Worm (Caenorhabditis elegans) whole organism, L4/young adult: ENCODE results near the gene Y82E9BR.17.
A peak's percentile ranks its signal among the peaks of the same experiment; 100 is the strongest.

Experiments
- W03F9.2 ChIP-seq: fragments of 150-350 bp; optimal IDR thresholded peaks from 2 replicates; lab custom pipeline; 2014; ENCODE audit warnings: missing biosample characterization, missing genetic modification characterization
- dao-5 ChIP-seq: sonication (generic microtip); optimal IDR thresholded peaks from 2 replicates; lab custom pipeline; 2016; ENCODE audit warnings: missing genotype, missing genetic modification characterization, moderate library complexity, missing compliant biosample characterization
- him-1 ChIP-seq: sonication (generic microtip); optimal IDR thresholded peaks from 2 replicates; lab custom pipeline; 2016; ENCODE audit warnings: missing genotype, missing genetic modification reagents, missing genetic modification characterization, missing compliant biosample characterization

Y82E9BR.17 gene

ce11 chrIII:1455674-1456073 lies at the start of gene Y82E9BR.17:
Y82E9BR.17 (minus strand) TSS chrIII:1455774.
- TF ChIP-seq dao-5 (tag; lab: Kevin White, UChicago) (no peak), W03F9.2 (tag; lab: Kevin White, UChicago) (no peak), him-1 (tag; lab: Kevin White, UChicago) (no peak)

- TF ChIP-seq dao-5 (tag; lab: Kevin White, UChicago) (no peak), him-1 (tag; lab: Kevin White, UChicago) (no peak), W03F9.2 (tag; lab: Kevin White, UChicago) (peak; percentile 50)
Observed at ce11 chrIII:1495863-1496445, 40.4 kb upstream of the Y82E9BR.17 start, which contains the start of the genes ave-1 and M01G5.1. ave-1 (minus strand) TSS chrIII:1495975. M01G5.1 (plus strand) TSS chrIII:1496401.

ce11 chrIII:1495230-1495629 lies 39.7 kb upstream of the Y82E9BR.17 start, which contains the start of gene Y82E9BR.19:
Y82E9BR.19 (minus strand) TSS chrIII:1495330.
- TF ChIP-seq dao-5 (tag; lab: Kevin White, UChicago) (no peak), W03F9.2 (tag; lab: Kevin White, UChicago) (no peak), him-1 (tag; lab: Kevin White, UChicago) (no peak)

- TF ChIP-seq him-1 (tag; lab: Kevin White, UChicago): no peak
- TF ChIP-seq dao-5 (tag; lab: Kevin White, UChicago): no peak
- no peak for TF ChIP-seq W03F9.2 (tag; lab: Kevin White, UChicago)
Observed at ce11 chrIII:1483407-1483806, 27.8 kb upstream of the Y82E9BR.17 start, which contains the start of gene Y82E9BR.18. Y82E9BR.18 (minus strand) TSS chrIII:1483507.

ce11 chrIII:1468358-1469305 lies 13.1 kb upstream of the Y82E9BR.17 start:
- no peak for TF ChIP-seq W03F9.2 (tag; lab: Kevin White, UChicago)
- no peak for TF ChIP-seq dao-5 (tag; lab: Kevin White, UChicago)
- TF ChIP-seq him-1 (tag; lab: Kevin White, UChicago): no peak

- TF ChIP-seq him-1 (tag; lab: Kevin White, UChicago) (no peak), dao-5 (tag; lab: Kevin White, UChicago) (no peak), W03F9.2 (tag; lab: Kevin White, UChicago) (no peak)
Observed at ce11 chrIII:1456859-1457258, 1.3 kb upstream of the Y82E9BR.17 start.

- no peak for TF ChIP-seq dao-5 (tag; lab: Kevin White, UChicago)
- TF ChIP-seq W03F9.2 (tag; lab: Kevin White, UChicago): no peak
- no peak for TF ChIP-seq him-1 (tag; lab: Kevin White, UChicago)
Observed at ce11 chrIII:1446747-1447146, 8.8 kb downstream of the Y82E9BR.17 start.

ce11 chrIII:1439609-1440008 lies 16.0 kb downstream of the Y82E9BR.17 start:
- TF ChIP-seq dao-5 (tag; lab: Kevin White, UChicago) (no peak), W03F9.2 (tag; lab: Kevin White, UChicago) (no peak), him-1 (tag; lab: Kevin White, UChicago) (no peak)

ce11 chrIII:1436738-1437137 lies 18.8 kb downstream of the Y82E9BR.17 start:
- no peak for TF ChIP-seq him-1 (tag; lab: Kevin White, UChicago)
- no peak for TF ChIP-seq dao-5 (tag; lab: Kevin White, UChicago)
- no peak for TF ChIP-seq W03F9.2 (tag; lab: Kevin White, UChicago)

ce11 chrIII:1429920-1430437 lies 25.6 kb downstream of the Y82E9BR.17 start:
- no peak for TF ChIP-seq him-1 (tag; lab: Kevin White, UChicago)
- TF ChIP-seq dao-5 (tag; lab: Kevin White, UChicago): no peak
- no peak for TF ChIP-seq W03F9.2 (tag; lab: Kevin White, UChicago)

ce11 chrIII:1429275-1429674 lies 26.3 kb downstream of the Y82E9BR.17 start:
- no peak for TF ChIP-seq him-1 (tag; lab: Kevin White, UChicago)
- no peak for TF ChIP-seq W03F9.2 (tag; lab: Kevin White, UChicago)
- TF ChIP-seq dao-5 (tag; lab: Kevin White, UChicago): no peak

ce11 chrIII:1428448-1428847 lies 27.1 kb downstream of the Y82E9BR.17 start:
- no peak for TF ChIP-seq W03F9.2 (tag; lab: Kevin White, UChicago)
- no peak for TF ChIP-seq dao-5 (tag; lab: Kevin White, UChicago)
- no peak for TF ChIP-seq him-1 (tag; lab: Kevin White, UChicago)

ce11 chrIII:1427126-1427525 lies 28.4 kb downstream of the Y82E9BR.17 start, which contains the start of gene lelo-2:
lelo-2 (minus strand) TSS chrIII:1427226.
- TF ChIP-seq dao-5 (tag; lab: Kevin White, UChicago): no peak
- no peak for TF ChIP-seq W03F9.2 (tag; lab: Kevin White, UChicago)
